Worm (Caenorhabditis elegans) whole organism, mixed stage, embryonic: ENCODE data around the gene rpl-18.

Experiments
- M03D4.4 ChIP-seq: sonication (generic microtip); optimal IDR thresholded peaks from 2 replicates; lab custom pipeline; 2017; ENCODE audit warnings: mild to moderate bottlenecking, missing genetic modification characterization, missing compliant biosample characterization
- bed-3 ChIP-seq: fragments of 200-800 bp; sonication (Bioruptor generic); optimal IDR thresholded peaks from 3 replicates; lab custom pipeline; 2018; ENCODE audit warnings: mild to moderate bottlenecking, missing genetic modification characterization, moderate library complexity, missing compliant biosample characterization
- blmp-1 ChIP-seq: fragments of 150-350 bp; optimal IDR thresholded peaks from 2 replicates; lab custom pipeline; 2014; ENCODE audit warnings: missing biosample characterization, missing genetic modification characterization
- ceh-39 ChIP-seq: fragments of 150-350 bp; optimal IDR thresholded peaks from 2 replicates; lab custom pipeline; 2014; ENCODE audit warnings: missing biosample characterization, missing genetic modification characterization
- ceh-43 ChIP-seq: fragments of 200-800 bp; sonication (Bioruptor generic); optimal IDR thresholded peaks from 2 replicates; lab custom pipeline; 2018; ENCODE audit warnings: mild to moderate bottlenecking, missing genetic modification characterization, moderate library complexity, missing compliant biosample characterization
- ceh-83 ChIP-seq: fragments of 200-800 bp; sonication (Bioruptor generic); optimal IDR thresholded peaks from 2 replicates; lab custom pipeline; 2018; ENCODE audit warnings: mild to moderate bottlenecking, missing genetic modification characterization, missing compliant biosample characterization
- ces-1 ChIP-seq: fragments of 150-350 bp; optimal IDR thresholded peaks from 2 replicates; lab custom pipeline; 2014; ENCODE audit warnings: missing biosample characterization, missing genetic modification reagents, missing genetic modification characterization
- cnd-1 ChIP-seq: fragments of 200-800 bp; sonication (Bioruptor generic); optimal IDR thresholded peaks from 2 replicates; lab custom pipeline; 2018; ENCODE audit warnings: mild to moderate bottlenecking, missing genetic modification characterization, missing compliant biosample characterization
- elt-1 ChIP-seq: sonication (generic microtip); optimal IDR thresholded peaks from 2 replicates; lab custom pipeline; 2017; ENCODE audit warnings: missing genetic modification characterization, mild to moderate bottlenecking, missing compliant biosample characterization, antibody characterized with exemption, moderate library complexity, borderline replicate concordance; ENCODE audit not compliant: insufficient read depth
- elt-3 ChIP-seq: fragments of 150-350 bp; optimal IDR thresholded peaks from 2 replicates; lab custom pipeline; 2014; ENCODE audit warnings: missing biosample characterization, missing genetic modification characterization
- flh-1 ChIP-seq: fragments of 200-800 bp; sonication (Bioruptor generic); optimal IDR thresholded peaks from 2 replicates; lab custom pipeline; 2018; ENCODE audit warnings: mild to moderate bottlenecking, missing genetic modification characterization, moderate library complexity, missing compliant biosample characterization
- ham-2 ChIP-seq: fragments of 200-800 bp; sonication (Bioruptor generic); optimal IDR thresholded peaks from 2 replicates; lab custom pipeline; 2018; ENCODE audit warnings: mild to moderate bottlenecking, missing genetic modification characterization, missing compliant biosample characterization
- hlh-1 ChIP-seq: fragments of 150-350 bp; optimal IDR thresholded peaks from 2 replicates; lab custom pipeline; 2014; ENCODE audit warnings: missing biosample characterization, missing genetic modification reagents, missing genetic modification characterization
- lin-13 ChIP-seq: fragments of 150-350 bp; optimal IDR thresholded peaks from 2 replicates; lab custom pipeline; 2014; ENCODE audit warnings: missing biosample characterization, missing genetic modification characterization
- lin-32 ChIP-seq: fragments of 200-800 bp; sonication (Bioruptor generic); optimal IDR thresholded peaks from 2 replicates; lab custom pipeline; 2018; ENCODE audit warnings: mild to moderate bottlenecking, missing genetic modification characterization, missing compliant biosample characterization
- lsy-2 ChIP-seq: fragments of 150-350 bp; optimal IDR thresholded peaks from 2 replicates; lab custom pipeline; 2014; ENCODE audit warnings: missing biosample characterization, missing genetic modification characterization
- mab-5 ChIP-seq: fragments of 150-350 bp; optimal IDR thresholded peaks from 2 replicates; lab custom pipeline; 2014; ENCODE audit warnings: missing biosample characterization, missing genetic modification characterization
- mep-1 ChIP-seq: fragments of 150-350 bp; optimal IDR thresholded peaks from 2 replicates; lab custom pipeline; 2017; ENCODE audit warnings: missing biosample characterization, missing genetic modification reagents, missing genetic modification characterization, inconsistent platforms
- mls-2 ChIP-seq: sonication (generic microtip); optimal IDR thresholded peaks from 2 replicates; lab custom pipeline; 2016; ENCODE audit warnings: mild to moderate bottlenecking, missing genetic modification characterization, moderate library complexity, missing compliant biosample characterization
- nhr-12 ChIP-seq: fragments of 150-350 bp; optimal IDR thresholded peaks from 2 replicates; lab custom pipeline; 2014; ENCODE audit warnings: missing biosample characterization, missing genetic modification characterization
- nhr-2 ChIP-seq: fragments of 150-350 bp; optimal IDR thresholded peaks from 2 replicates; lab custom pipeline; 2014; ENCODE audit warnings: missing biosample characterization, missing genetic modification characterization
- nhr-237 ChIP-seq: fragments of 150-350 bp; optimal IDR thresholded peaks from 2 replicates; lab custom pipeline; 2014; ENCODE audit warnings: missing biosample characterization, missing genetic modification characterization
- nhr-28 ChIP-seq: fragments of 150-350 bp; optimal IDR thresholded peaks from 2 replicates; lab custom pipeline; 2014; ENCODE audit warnings: missing biosample characterization, missing genetic modification characterization
- nhr-76 ChIP-seq: sonication (generic microtip); optimal IDR thresholded peaks from 2 replicates; lab custom pipeline; 2017; ENCODE audit warnings: missing biosample characterization, missing genetic modification characterization
- pha-4 ChIP-seq: fragments of 150-350 bp; optimal IDR thresholded peaks from 2 replicates; lab custom pipeline; 2018; ENCODE audit warnings: missing biosample characterization, missing genetic modification reagents, missing genetic modification characterization
- sem-2 ChIP-seq: fragments of 200-800 bp; sonication (Bioruptor generic); optimal IDR thresholded peaks from 2 replicates; lab custom pipeline; 2018; ENCODE audit warnings: mild to moderate bottlenecking, missing genetic modification characterization, missing compliant biosample characterization
- snpc-4 ChIP-seq: fragments of 150-350 bp; optimal IDR thresholded peaks from 2 replicates; lab custom pipeline; 2014; ENCODE audit warnings: missing biosample characterization, missing genetic modification characterization
- sptf-1 ChIP-seq: sonication (generic microtip); optimal IDR thresholded peaks from 2 replicates; lab custom pipeline; 2017; ENCODE audit warnings: mild to moderate bottlenecking, missing genetic modification characterization, moderate library complexity, missing compliant biosample characterization
- tbx-8 ChIP-seq: fragments of 200-800 bp; sonication (Bioruptor generic); optimal IDR thresholded peaks from 2 replicates; lab custom pipeline; 2018; ENCODE audit warnings: mild to moderate bottlenecking, missing genetic modification characterization, moderate library complexity, missing compliant biosample characterization
- unc-120 ChIP-seq: sonication (generic microtip); optimal IDR thresholded peaks from 2 replicates; lab custom pipeline; 2017; ENCODE audit warnings: missing genetic modification characterization, missing compliant biosample characterization; ENCODE audit not compliant: poor library complexity, severe bottlenecking
- unc-39 ChIP-seq: fragments of 150-350 bp; optimal IDR thresholded peaks from 2 replicates; lab custom pipeline; 2014; ENCODE audit warnings: missing biosample characterization, missing genetic modification characterization
- unc-62 ChIP-seq: fragments of 150-350 bp; optimal IDR thresholded peaks from 2 replicates; lab custom pipeline; 2014; ENCODE audit warnings: missing biosample characterization, missing genetic modification reagents, missing genetic modification characterization
- zip-8 ChIP-seq: fragments of 150-350 bp; optimal IDR thresholded peaks from 2 replicates; lab custom pipeline; 2014; ENCODE audit warnings: missing biosample characterization, missing genetic modification characterization
- ztf-11 ChIP-seq: fragments of 150-350 bp; optimal IDR thresholded peaks from 2 replicates; lab custom pipeline; 2014; ENCODE audit warnings: missing biosample characterization, missing genetic modification characterization

The rpl-18 gene

ce11 chrIV:13783237-13784012, 5.8 kb downstream of the rpl-18 start, which contains the start of gene iscu-1:
Gene iscu-1 (plus strand): TSS chrIV:13783962.
- TF ChIP-seq nhr-2: no peak
- TF ChIP-seq mep-1 (tag; lab: Kevin White, UChicago): peak; percentile 4
- no peak for TF ChIP-seq pha-4 (tag; lab: Kevin White, UChicago)
- TF ChIP-seq nhr-237 (tag; lab: Kevin White, UChicago): no peak
- no peak for TF ChIP-seq flh-1 (GFP tag; lab: Kevin White, UChicago)
- no peak for TF ChIP-seq elt-1 (tag; lab: Kevin White, UChicago)
- TF ChIP-seq sem-2 (GFP tag; lab: Kevin White, UChicago): no peak
- no peak for TF ChIP-seq unc-62 (GFP tag; lab: Kevin White, UChicago)
- TF ChIP-seq sptf-1: peak; percentile 24
- no peak for TF ChIP-seq ham-2 (GFP tag; lab: Kevin White, UChicago)
- peak; percentile 9 for TF ChIP-seq ces-1 (GFP tag; lab: Kevin White, UChicago)
- no peak for TF ChIP-seq unc-120 (tag; lab: Kevin White, UChicago)
- no peak for TF ChIP-seq ztf-11 (tag; lab: Kevin White, UChicago)
- TF ChIP-seq lin-32 (GFP tag; lab: Kevin White, UChicago): no peak
- no peak for TF ChIP-seq elt-3 (tag; lab: Kevin White, UChicago)

- no peak for TF ChIP-seq hlh-1 (tag; lab: Kevin White, UChicago)
- TF ChIP-seq snpc-4 (tag; lab: Kevin White, UChicago): no peak
- TF ChIP-seq ceh-39: no peak
- TF ChIP-seq sptf-1: no peak
- TF ChIP-seq lin-32 (GFP tag; lab: Kevin White, UChicago): no peak
- TF ChIP-seq ces-1 (GFP tag; lab: Kevin White, UChicago): no peak
- no peak for TF ChIP-seq tbx-8 (GFP tag; lab: Kevin White, UChicago)
- no peak for TF ChIP-seq unc-120 (tag; lab: Kevin White, UChicago)
- TF ChIP-seq ceh-43 (GFP tag; lab: Kevin White, UChicago): no peak
- no peak for TF ChIP-seq ham-2 (GFP tag; lab: Kevin White, UChicago)
- TF ChIP-seq unc-39 (tag; lab: Kevin White, UChicago): no peak
- no peak for TF ChIP-seq zip-8 (tag; lab: Kevin White, UChicago)
- no peak for TF ChIP-seq nhr-2
- TF ChIP-seq lsy-2 (tag; lab: Kevin White, UChicago): no peak
- no peak for TF ChIP-seq M03D4.4 (tag; lab: Kevin White, UChicago)
These were observed 7.1 kb downstream of the rpl-18 start for ce11 chrIV:13784774-13785173.

- TF ChIP-seq nhr-2 (no peak), snpc-4 (tag; lab: Kevin White, UChicago) (no peak), ceh-83 (GFP tag; lab: Kevin White, UChicago) (no peak), nhr-237 (tag; lab: Kevin White, UChicago) (no peak), unc-39 (tag; lab: Kevin White, UChicago) (no peak), tbx-8 (GFP tag; lab: Kevin White, UChicago) (no peak), mls-2 (tag; lab: Kevin White, UChicago) (no peak), nhr-76 (tag; lab: Kevin White, UChicago) (no peak), flh-1 (GFP tag; lab: Kevin White, UChicago) (no peak), mep-1 (tag; lab: Kevin White, UChicago) (no peak), hlh-1 (tag; lab: Kevin White, UChicago) (no peak), ceh-43 (GFP tag; lab: Kevin White, UChicago) (no peak), mab-5 (tag; lab: Kevin White, UChicago) (no peak), bed-3 (GFP tag; lab: Kevin White, UChicago) (no peak), sem-2 (GFP tag; lab: Kevin White, UChicago) (no peak), blmp-1 (tag; lab: Kevin White, UChicago) (no peak), ceh-39 (no peak), pha-4 (tag; lab: Kevin White, UChicago) (no peak), lin-13 (tag; lab: Kevin White, UChicago) (no peak)
These were observed 7.9 kb downstream of the rpl-18 start, which contains the start of gene lact-9 for ce11 chrIV:13785545-13785944. Gene lact-9 (minus strand): TSS chrIV:13785645.

- TF ChIP-seq unc-120 (tag; lab: Kevin White, UChicago) (no peak), nhr-12 (tag; lab: Kevin White, UChicago) (no peak), nhr-28 (no peak), lin-13 (tag; lab: Kevin White, UChicago) (no peak), pha-4 (tag; lab: Kevin White, UChicago) (no peak), nhr-237 (tag; lab: Kevin White, UChicago) (no peak), cnd-1 (no peak), lin-32 (GFP tag; lab: Kevin White, UChicago) (no peak), snpc-4 (tag; lab: Kevin White, UChicago) (no peak), zip-8 (tag; lab: Kevin White, UChicago) (no peak), elt-3 (tag; lab: Kevin White, UChicago) (no peak)
These were observed 9.0 kb downstream of the rpl-18 start, which contains the start of gene icap-1 for ce11 chrIV:13786690-13787089. Gene icap-1 (minus strand): TSS chrIV:13786961.
